Fruit fly (Drosophila melanogaster): ENCODE measurements around the gene Spase22-23.
A peak's percentile ranks its signal among the peaks of the same experiment; 100 is the strongest.

The Spase22-23 gene

DNA sequence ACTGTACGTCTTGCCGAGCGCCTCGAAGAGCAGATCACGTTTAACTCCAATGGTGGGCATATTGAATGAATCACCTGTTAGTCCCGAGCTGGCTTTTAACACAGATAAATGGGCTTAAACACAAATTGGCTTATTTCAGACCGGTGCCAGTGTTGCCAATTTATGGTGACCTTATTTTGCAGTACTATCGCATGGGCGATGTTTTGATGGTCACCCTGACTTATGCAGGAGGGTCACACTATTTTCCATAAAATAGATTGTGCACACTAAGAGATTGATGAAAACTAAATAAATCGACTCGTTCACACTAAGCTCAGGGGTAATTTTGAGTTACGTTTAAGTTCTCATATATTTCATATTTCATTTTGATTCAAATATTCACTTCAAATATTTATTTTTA, 22.7 kb upstream of the Spase22-23 start, which contains the start of gene beta-PheRS (continued):
- peak; percentile 79 for TF ChIP-seq ERR (GFP tag; optimal IDR thresholded peaks at IDR 0.05)
- no peak for TF ChIP-seq Dek (tag; optimal IDR thresholded peaks at IDR 0.05)
- peak; percentile 13 for TF ChIP-seq CG16863 (GFP tag; optimal IDR thresholded peaks at IDR 0.05)
- no peak for TF ChIP-seq CG7839 (tag; optimal IDR thresholded peaks at IDR 0.05)
- TF ChIP-seq CG12659 (GFP tag; optimal IDR thresholded peaks at IDR 0.05): peak; percentile 93
- no peak for TF ChIP-seq CG15514 (GFP tag; optimal IDR thresholded peaks at IDR 0.05)
- peak; percentile 82 for TF ChIP-seq trem (tag; optimal IDR thresholded peaks at IDR 0.05)
- TF ChIP-seq bsh (GFP tag; optimal IDR thresholded peaks at IDR 0.05): no peak
- no peak for TF ChIP-seq ind (GFP tag; optimal IDR thresholded peaks at IDR 0.05)
- no peak for TF ChIP-seq odd (GFP tag; optimal IDR thresholded peaks at IDR 0.05)
- peak; percentile 52 for TF ChIP-seq az2 (GFP tag; optimal IDR thresholded peaks at IDR 0.05)
- peak; percentile 91 for TF ChIP-seq Ets97D (GFP tag; optimal IDR thresholded peaks at IDR 0.05)
- 0 out of 2 replicates have a peak, but pooled peaks have one; percentile 27 for TF ChIP-seq Xrp1 (GFP tag; IDR thresholded peaks at IDR 0.05)
- peak; percentile 26 for TF ChIP-seq CG1602 (GFP tag; optimal IDR thresholded peaks at IDR 0.05)
- no peak for TF ChIP-seq CG2875 (GFP tag; optimal IDR thresholded peaks at IDR 0.05)
- TF ChIP-seq CG33213 (GFP tag; optimal IDR thresholded peaks at IDR 0.05): peak; percentile 77
- TF ChIP-seq exex (tag; optimal IDR thresholded peaks at IDR 0.05): no peak
- no peak for TF ChIP-seq CG13894 (tag; optimal IDR thresholded peaks at IDR 0.05)
- peak; percentile 70 for TF ChIP-seq CG1024 (GFP tag; IDR thresholded peaks at IDR 0.05)
- no peak for TF ChIP-seq Hey (tag; optimal IDR thresholded peaks at IDR 0.05)
- TF ChIP-seq esg (GFP tag; conservative IDR thresholded peaks at IDR 0.05): 0 out of 2 replicates have a peak, but pooled peaks have one; percentile 29
- peak; percentile 72 for TF ChIP-seq Sin3A (optimal IDR thresholded peaks at IDR 0.05)
- peak; percentile 61 for TF ChIP-seq Hsf (GFP tag; optimal IDR thresholded peaks at IDR 0.05)
- TF ChIP-seq CG43689 (GFP tag; IDR thresholded peaks at IDR 0.05): no peak
- no peak for TF ChIP-seq CG8478 (optimal IDR thresholded peaks at IDR 0.05)
- TF ChIP-seq ranshi (GFP tag; IDR thresholded peaks at IDR 0.05): peak; percentile 97
- no peak for TF ChIP-seq CG10209 (GFP tag; optimal IDR thresholded peaks at IDR 0.05)
- TF ChIP-seq CG4707 (GFP tag; optimal IDR thresholded peaks at IDR 0.05): no peak
- TF ChIP-seq CG12219 (GFP tag; optimal IDR thresholded peaks at IDR 0.05): no peak
- TF ChIP-seq gsb (GFP tag; IDR thresholded peaks at IDR 0.05): no peak
- TF ChIP-seq Antp (GFP tag; optimal IDR thresholded peaks at IDR 0.05): peak; percentile 74
- TF ChIP-seq CG11695 (GFP tag; IDR thresholded peaks at IDR 0.05): no peak
- peak; percentile 70 for TF ChIP-seq Bteb2 (GFP tag; optimal IDR thresholded peaks at IDR 0.05)
- no peak for TF ChIP-seq TFAM (GFP tag; optimal IDR thresholded peaks at IDR 0.05)
- peak; percentile 47; the same call in 1 of the 2 replicates for TF ChIP-seq CG10959 (GFP tag; IDR thresholded peaks at IDR 0.05)
- TF ChIP-seq gsb-n (tag; optimal IDR thresholded peaks at IDR 0.05): no peak
- TF ChIP-seq ftz-f1 (GFP tag; optimal IDR thresholded peaks at IDR 0.05): peak; percentile 71
- TF ChIP-seq CG12104 (GFP tag; optimal IDR thresholded peaks at IDR 0.05): no peak
- TF ChIP-seq luna (GFP tag; optimal IDR thresholded peaks at IDR 0.05): peak; percentile 30
- TF ChIP-seq scrt (GFP tag; optimal IDR thresholded peaks at IDR 0.05): no peak
- peak; percentile 68; the same call in 2 of the 3 replicates for TF ChIP-seq CG11456 (GFP tag; IDR thresholded peaks at IDR 0.05)
- no peak for TF ChIP-seq Asciz (GFP tag; optimal IDR thresholded peaks at IDR 0.05)
- TF ChIP-seq CG14441 (GFP tag; IDR thresholded peaks at IDR 0.05): peak; percentile 39; the same call in 1 of the 2 replicates
- TF ChIP-seq CG32772 (GFP tag; IDR thresholded peaks at IDR 0.05): 0 out of 2 replicates have a peak, but pooled peaks have one; percentile 15
- TF ChIP-seq zen (tag; optimal IDR thresholded peaks at IDR 0.05): peak; percentile 68
- TF ChIP-seq sisA (GFP tag; IDR thresholded peaks at IDR 0.05): peak; percentile 14; the same call in 1 of the 2 replicates
- no peak for TF ChIP-seq abd-A (tag; optimal IDR thresholded peaks at IDR 0.05)
- peak; percentile 96 for TF ChIP-seq rib (GFP tag; IDR thresholded peaks at IDR 0.05)
- TF ChIP-seq gcm (GFP tag; optimal IDR thresholded peaks at IDR 0.05): no peak
- TF ChIP-seq ac (GFP tag; optimal IDR thresholded peaks at IDR 0.05): no peak
- no peak for TF ChIP-seq Deaf1 (tag; optimal IDR thresholded peaks at IDR 0.05)
- peak; percentile 56; the same call in 1 of the 2 replicates for TF ChIP-seq E2f2 (GFP tag; IDR thresholded peaks at IDR 0.05)
